Fruit fly (Drosophila melanogaster) whole organism, embryonic: ENCODE results near the gene CG33258.

Experiments
- Atf6 ChIP-seq: fragments of 200-800 bp; sonication (Bioruptor generic); IDR thresholded peaks from 2 replicates; pipeline ENCODE4 v1.3.6; 2022; ENCODE audit warnings: missing biosample characterization, missing genetic modification characterization
- Blimp-1 ChIP-seq: fragments of 200-800 bp; sonication (Bioruptor generic); optimal IDR thresholded peaks from 3 replicates; lab custom pipeline; 2018; ENCODE audit warnings: missing biosample characterization, missing genetic modification characterization, mild to moderate bottlenecking, moderate library complexity, missing genetic modification reagents
- CG10147 ChIP-seq: fragments of 200-800 bp; sonication (Bioruptor generic); optimal IDR thresholded peaks from 2 replicates; lab custom pipeline; 2019; ENCODE audit warnings: missing biosample characterization, mild to moderate bottlenecking, missing genetic modification characterization, moderate library complexity
- CG1024 ChIP-seq: fragments of 200-800 bp; sonication (Bioruptor generic); IDR thresholded peaks from 2 replicates; pipeline ENCODE4 v1.3.6; 2022; ENCODE audit warnings: missing biosample characterization, missing genetic modification characterization
- CG13894 ChIP-seq: fragments of 200-800 bp; sonication (Bioruptor generic); optimal IDR thresholded peaks from 3 replicates; lab custom pipeline; 2018; ENCODE audit warnings: missing biosample characterization, mild to moderate bottlenecking, missing genetic modification characterization, moderate library complexity
- CG15011 ChIP-seq: fragments of 200-800 bp; sonication (Bioruptor generic); optimal IDR thresholded peaks from 3 replicates; lab custom pipeline; 2018; ENCODE audit warnings: missing biosample characterization, mild to moderate bottlenecking, missing genetic modification characterization
- CG1529 ChIP-seq: fragments of 200-800 bp; sonication (Bioruptor generic); optimal IDR thresholded peaks from 3 replicates; lab custom pipeline; 2018; ENCODE audit warnings: missing biosample characterization, missing genetic modification characterization
- CG1647 ChIP-seq: fragments of 200-800 bp; sonication (Bioruptor generic); optimal IDR thresholded peaks from 3 replicates; lab custom pipeline; 2016; ENCODE audit warnings: missing biosample characterization, missing genetic modification characterization
- CG17385 ChIP-seq: fragments of 200-800 bp; sonication (Bioruptor generic); optimal IDR thresholded peaks from 3 replicates; lab custom pipeline; 2018; ENCODE audit warnings: missing biosample characterization, mild to moderate bottlenecking, missing genetic modification characterization
- CG18476 ChIP-seq: fragments of 200-800 bp; sonication (Bioruptor generic); optimal IDR thresholded peaks from 2 replicates; lab custom pipeline; 2016; ENCODE audit warnings: missing biosample characterization, mild to moderate bottlenecking, missing genetic modification characterization
- CG18619 ChIP-seq: fragments of 200-800 bp; sonication (Bioruptor generic); optimal IDR thresholded peaks from 3 replicates; lab custom pipeline; 2017; ENCODE audit warnings: missing biosample characterization, mild to moderate bottlenecking, missing genetic modification characterization
- CG2678 ChIP-seq: fragments of 200-800 bp; sonication (Bioruptor generic); optimal IDR thresholded peaks from 3 replicates; lab custom pipeline; 2019; ENCODE audit warnings: missing biosample characterization, mild to moderate bottlenecking, missing genetic modification characterization, moderate library complexity
- CG32772 ChIP-seq: fragments of 200-800 bp; sonication (Bioruptor generic); IDR thresholded peaks from 2 replicates; pipeline ENCODE4 v1.3.6; 2022; ENCODE audit warnings: missing biosample characterization, missing genetic modification characterization
- CG34422 ChIP-seq: fragments of 200-800 bp; sonication (Bioruptor generic); IDR thresholded peaks from 3 replicates; pipeline ENCODE4 v1.3.6; 2022; ENCODE audit warnings: missing biosample characterization, missing genetic modification characterization
- CG8388 ChIP-seq: fragments of 200-800 bp; sonication (Bioruptor generic); optimal IDR thresholded peaks from 2 replicates; lab custom pipeline; 2019; ENCODE audit warnings: missing biosample characterization, mild to moderate bottlenecking, missing genetic modification characterization, moderate library complexity
- CG9437 ChIP-seq: fragments of 200-800 bp; sonication (Bioruptor generic); optimal IDR thresholded peaks from 2 replicates; lab custom pipeline; 2018; ENCODE audit warnings: missing biosample characterization, mild to moderate bottlenecking, missing genetic modification characterization
- Camta ChIP-seq: fragments of 200-800 bp; sonication (Bioruptor generic); optimal IDR thresholded peaks from 2 replicates; lab custom pipeline; 2016; ENCODE audit warnings: missing biosample characterization, missing genetic modification characterization
- D19A ChIP-seq: fragments of 200-800 bp; optimal IDR thresholded peaks from 3 replicates; lab custom pipeline; 2019; ENCODE audit warnings: missing biosample characterization, mild to moderate bottlenecking, missing genetic modification characterization, moderate library complexity
- E2f1 ChIP-seq: fragments of 200-800 bp; sonication (Bioruptor generic); IDR thresholded peaks from 2 replicates; pipeline ENCODE4 v1.3.6; 2022; ENCODE audit warnings: missing biosample characterization, missing genetic modification characterization
- Fer1 ChIP-seq: fragments of 200-800 bp; sonication (Bioruptor generic); optimal IDR thresholded peaks from 2 replicates; lab custom pipeline; 2017; ENCODE audit warnings: missing biosample characterization, mild to moderate bottlenecking, missing genetic modification characterization
- Fer3 ChIP-seq: fragments of 200-800 bp; sonication (Bioruptor generic); optimal IDR thresholded peaks from 2 replicates; lab custom pipeline; 2018; ENCODE audit warnings: missing biosample characterization, mild to moderate bottlenecking, missing genetic modification characterization, moderate library complexity
- H2.0 ChIP-seq: fragments of 200-800 bp; sonication (Bioruptor generic); IDR thresholded peaks from 2 replicates; pipeline ENCODE4 v1.3.6; 2022; ENCODE audit warnings: missing biosample characterization, missing genetic modification characterization
- HLH54F ChIP-seq: fragments of 200-800 bp; sonication (Bioruptor generic); optimal IDR thresholded peaks from 3 replicates; lab custom pipeline; 2016; ENCODE audit warnings: missing biosample characterization, missing genetic modification characterization
- Hmr ChIP-seq: fragments of 200-800 bp; sonication (Bioruptor generic); optimal IDR thresholded peaks from 3 replicates; lab custom pipeline; 2017; ENCODE audit warnings: mild to moderate bottlenecking, missing biosample characterization, missing genetic modification reagents, missing genetic modification characterization
- Hsf ChIP-seq: fragments of 200-800 bp; sonication (Bioruptor generic); optimal IDR thresholded peaks from 3 replicates; lab custom pipeline; 2016; ENCODE audit warnings: missing biosample characterization, missing genetic modification characterization
- Kr ChIP-seq: fragments of 200-800 bp; sonication (Bioruptor generic); optimal IDR thresholded peaks from 2 replicates; lab custom pipeline; 2017; ENCODE audit warnings: missing biosample characterization, mild to moderate bottlenecking, missing genetic modification characterization
- Myb ChIP-seq: fragments of 200-800 bp; sonication (Bioruptor generic); optimal IDR thresholded peaks from 2 replicates; lab custom pipeline; 2016; ENCODE audit warnings: missing biosample characterization, missing genetic modification characterization
- Nf-YA ChIP-seq: fragments of 200-800 bp; sonication (Bioruptor generic); IDR thresholded peaks from 2 replicates; pipeline ENCODE4 v1.3.6; 2022; ENCODE audit warnings: missing biosample characterization, missing genetic modification characterization
- Nf-YB ChIP-seq: fragments of 200-800 bp; sonication (Bioruptor generic); optimal IDR thresholded peaks from 3 replicates; lab custom pipeline; 2019; ENCODE audit warnings: missing biosample characterization, mild to moderate bottlenecking, missing genetic modification characterization, moderate library complexity
- Ptx1 ChIP-seq: fragments of 200-800 bp; sonication (Bioruptor generic); IDR thresholded peaks from 2 replicates; pipeline ENCODE4 v1.3.6; 2022; ENCODE audit warnings: missing biosample characterization, missing genetic modification characterization
- Sox100B ChIP-seq: fragments of 200-800 bp; sonication (Bioruptor generic); optimal IDR thresholded peaks from 3 replicates; lab custom pipeline; 2018; ENCODE audit warnings: missing biosample characterization, mild to moderate bottlenecking, missing genetic modification characterization
- TFAM ChIP-seq: fragments of 200-800 bp; sonication (Bioruptor generic); optimal IDR thresholded peaks from 2 replicates; lab custom pipeline; 2017; ENCODE audit warnings: missing biosample characterization, missing genetic modification characterization, inconsistent platforms
- Xrp1 ChIP-seq: fragments of 200-800 bp; sonication (Bioruptor generic); IDR thresholded peaks from 2 replicates; pipeline ENCODE4 v1.3.6; 2022; ENCODE audit warnings: missing biosample characterization, missing genetic modification characterization
- chif ChIP-seq, 2 experiments: fragments of 200-800 bp; sonication (Bioruptor generic); optimal IDR thresholded peaks; 3 replicates each; lab custom pipeline; 2016; ENCODE audit warnings: missing biosample characterization in 2 of 2, missing genetic modification characterization in 2 of 2
- gce ChIP-seq: fragments of 200-800 bp; sonication (Bioruptor generic); IDR thresholded peaks from 3 replicates; pipeline ENCODE4 v1.3.6; 2022; ENCODE audit warnings: missing biosample characterization, missing genetic modification characterization
- gsb ChIP-seq: fragments of 200-800 bp; sonication (Bioruptor generic); IDR thresholded peaks from 2 replicates; pipeline ENCODE4 v1.3.6; 2022; ENCODE audit warnings: missing biosample characterization, missing genetic modification characterization
- gt ChIP-seq: fragments of 200-800 bp; sonication (Bioruptor generic); IDR thresholded peaks from 2 replicates; pipeline ENCODE4 v1.3.6; 2022; ENCODE audit warnings: missing biosample characterization, missing genetic modification characterization
- jumu ChIP-seq: fragments of 200-800 bp; sonication (Bioruptor generic); optimal IDR thresholded peaks from 3 replicates; lab custom pipeline; 2016; ENCODE audit warnings: missing biosample characterization, missing genetic modification characterization
- kni ChIP-seq: fragments of 200-800 bp; sonication (Bioruptor generic); optimal IDR thresholded peaks from 3 replicates; lab custom pipeline; 2017; ENCODE audit warnings: mild to moderate bottlenecking, missing biosample characterization, missing genetic modification reagents, missing genetic modification characterization
- mam ChIP-seq: fragments of 200-800 bp; sonication (Bioruptor generic); optimal IDR thresholded peaks from 3 replicates; lab custom pipeline; 2016; ENCODE audit warnings: missing biosample characterization, missing genetic modification characterization
- pho ChIP-seq: fragments of 200-800 bp; sonication (Bioruptor generic); optimal IDR thresholded peaks from 2 replicates; lab custom pipeline; 2016; ENCODE audit warnings: missing biosample characterization, missing genetic modification characterization
- sd ChIP-seq: fragments of 200-800 bp; sonication (Bioruptor generic); optimal IDR thresholded peaks from 3 replicates; lab custom pipeline; 2018; ENCODE audit warnings: missing biosample characterization, mild to moderate bottlenecking, missing genetic modification characterization, moderate library complexity
- seq ChIP-seq: fragments of 200-800 bp; sonication (Bioruptor generic); IDR thresholded peaks from 2 replicates; pipeline ENCODE4 v1.3.6; 2022; ENCODE audit warnings: missing biosample characterization, missing genetic modification characterization
- sqz ChIP-seq: fragments of 200-800 bp; sonication (Bioruptor generic); optimal IDR thresholded peaks from 3 replicates; lab custom pipeline; 2018; ENCODE audit warnings: missing biosample characterization, mild to moderate bottlenecking, missing genetic modification characterization
- trh ChIP-seq: fragments of 200-800 bp; sonication (Bioruptor generic); optimal IDR thresholded peaks from 2 replicates; lab custom pipeline; 2016; ENCODE audit warnings: missing biosample characterization, missing genetic modification characterization
- wdn ChIP-seq: fragments of 200-800 bp; sonication (Bioruptor generic); IDR thresholded peaks from 2 replicates; pipeline ENCODE4 v1.3.6; 2022; ENCODE audit warnings: missing biosample characterization, missing genetic modification characterization
- wek ChIP-seq: fragments of 200-800 bp; sonication (Bioruptor generic); optimal IDR thresholded peaks from 3 replicates; lab custom pipeline; 2018; ENCODE audit warnings: missing biosample characterization, mild to moderate bottlenecking, missing genetic modification characterization, moderate library complexity
- zf30C ChIP-seq: fragments of 200-800 bp; sonication (Bioruptor generic); optimal IDR thresholded peaks from 3 replicates; lab custom pipeline; 2018; ENCODE audit warnings: missing biosample characterization, mild to moderate bottlenecking, missing genetic modification characterization
- zfh2 ChIP-seq: fragments of 200-800 bp; sonication (Bioruptor generic); optimal IDR thresholded peaks from 2 replicates; lab custom pipeline; 2016; ENCODE audit warnings: missing biosample characterization, missing genetic modification characterization

The CG33258 gene

dm6 chr3L:16060806-16061600, 21.3 kb upstream of the CG33258 start:
- no peak for TF ChIP-seq Kr
- peak; percentile 39; the same call in 1 of the 2 replicates for TF ChIP-seq CG32772
- TF ChIP-seq seq (GFP tag; lab: Robert Waterston, UW): no peak; the same call in 1 of the 2 replicates
- peak; percentile 5 for TF ChIP-seq mam
- TF ChIP-seq gsb: 0 out of 2 replicates have a peak, but pooled peaks have one; percentile 24
- TF ChIP-seq E2f1 (GFP tag; lab: Robert Waterston, UW): 0 out of 2 replicates have a peak, but pooled peaks have one; percentile 18
- TF ChIP-seq wek (GFP tag; lab: Kevin White, UChicago): no peak
- TF ChIP-seq Sox100B (GFP tag; lab: Kevin White, UChicago): peak; percentile 74
- TF ChIP-seq CG18619 (GFP tag; lab: Kevin White, UChicago): peak; percentile 59
- no peak for TF ChIP-seq gt
- TF ChIP-seq jumu (GFP tag; lab: Kevin White, UChicago): no peak
- TF ChIP-seq CG1647 (GFP tag; lab: Kevin White, UChicago): no peak
- no peak; the same call in 1 of the 2 replicates for TF ChIP-seq Xrp1
- no peak for TF ChIP-seq Nf-YB (GFP tag; lab: Kevin White, UChicago)
- TF ChIP-seq gce (GFP tag; lab: Robert Waterston, UW): no peak
- peak; percentile 59 for TF ChIP-seq CG9437 (GFP tag; lab: Kevin White, UChicago)
- no peak for TF ChIP-seq pho (GFP tag; lab: Kevin White, UChicago)
- peak; percentile 38 for TF ChIP-seq zf30C (GFP tag; lab: Kevin White, UChicago)
- TF ChIP-seq Myb: peak; percentile 22
- TF ChIP-seq trh: no peak
- TF ChIP-seq CG8388 (GFP tag; lab: Kevin White, UChicago): peak; percentile 50
- no peak for TF ChIP-seq Camta (GFP tag; lab: Kevin White, UChicago)
- TF ChIP-seq sqz (GFP tag; lab: Kevin White, UChicago): no peak
- TF ChIP-seq CG1024: no peak
- TF ChIP-seq zfh2 (GFP tag; lab: Kevin White, UChicago): peak; percentile 20
- peak; percentile 44 for TF ChIP-seq Hsf (GFP tag; lab: Kevin White, UChicago)
- peak in 1 of 2 experiments; percentile 36 for TF ChIP-seq chif (GFP tag; optimal IDR thresholded peaks at IDR 0.05; lab: Kevin White, UChicago)
- peak; percentile 64 for TF ChIP-seq Blimp-1 (GFP tag; lab: Kevin White, UChicago)
- TF ChIP-seq Atf6 (GFP tag; lab: Robert Waterston, UW): peak; percentile 28; the same call in 1 of the 2 replicates
- TF ChIP-seq Nf-YA (GFP tag; lab: Robert Waterston, UW): no peak
- peak; percentile 59 for TF ChIP-seq CG17385 (GFP tag; lab: Kevin White, UChicago)
- no peak for TF ChIP-seq TFAM (GFP tag; lab: Kevin White, UChicago)
- TF ChIP-seq CG2678: no peak
- no peak for TF ChIP-seq kni
- peak; percentile 21 for TF ChIP-seq CG18476 (GFP tag; lab: Kevin White, UChicago)
- TF ChIP-seq D19A: no peak
- peak; percentile 16 for TF ChIP-seq Fer3 (tag; lab: Kevin White, UChicago)
- peak; percentile 26 for TF ChIP-seq Fer1 (GFP tag; lab: Kevin White, UChicago)
- peak; percentile 28 for TF ChIP-seq CG1529 (GFP tag; lab: Kevin White, UChicago)
- TF ChIP-seq wdn (GFP tag; lab: Robert Waterston, UW): 0 out of 2 replicates have a peak, but pooled peaks have one; percentile 7
- peak; percentile 53 for TF ChIP-seq Hmr (GFP tag; lab: Kevin White, UChicago)
- TF ChIP-seq CG15011 (GFP tag; lab: Kevin White, UChicago): peak; percentile 34
- TF ChIP-seq sd (tag; lab: Kevin White, UChicago): peak; percentile 76
- TF ChIP-seq H2.0: no peak
- TF ChIP-seq CG34422 (GFP tag; lab: Robert Waterston, UW): no peak
- no peak for TF ChIP-seq CG10147
- TF ChIP-seq Ptx1 (GFP tag; lab: Robert Waterston, UW): no peak; the same call in 1 of the 2 replicates
- peak; percentile 24 for TF ChIP-seq HLH54F
- TF ChIP-seq CG13894 (tag; lab: Kevin White, UChicago): no peak
